Fruit fly (Drosophila melanogaster): ENCODE measurements around the gene Gdh.

Gene Gdh

dm6 chr3R:23981645-23982044 is 38.7 kb upstream of the Gdh start:
- TF ChIP-seq fru (GFP tag; optimal IDR thresholded peaks at IDR 0.05), result no peak
- TF ChIP-seq Dfd (GFP tag; optimal IDR thresholded peaks at IDR 0.05), result peak; percentile 93

dm6 chr3R:23971764-23972163 is 28.9 kb upstream of the Gdh start:
- TF ChIP-seq Rel (GFP tag; optimal IDR thresholded peaks at IDR 0.05) (no peak), Rel (tag; optimal IDR thresholded peaks at IDR 0.05) (no peak), foxo (GFP tag; optimal IDR thresholded peaks at IDR 0.05) (no peak), CrebA (GFP tag; optimal IDR thresholded peaks at IDR 0.05; ENCODE audit: borderline replicate concordance) (no peak), sv (GFP tag; optimal IDR thresholded peaks at IDR 0.05) (no peak), rgr (GFP tag; optimal IDR thresholded peaks at IDR 0.05) (no peak), HLH106 (tag; optimal IDR thresholded peaks at IDR 0.05) (no peak), Hr78 (GFP tag; optimal IDR thresholded peaks at IDR 0.05) (no peak), fru (GFP tag; optimal IDR thresholded peaks at IDR 0.05) (no peak), Dfd (GFP tag; optimal IDR thresholded peaks at IDR 0.05) (no peak), N (GFP tag; optimal IDR thresholded peaks at IDR 0.05) (no peak), jim (GFP tag; optimal IDR thresholded peaks at IDR 0.05) (no peak), Abd-B (GFP tag; optimal IDR thresholded peaks at IDR 0.05) (no peak), tai (GFP tag; optimal IDR thresholded peaks at IDR 0.05) (no peak), GATAd (GFP tag; optimal IDR thresholded peaks at IDR 0.05) (no peak), dsf (GFP tag; optimal IDR thresholded peaks at IDR 0.05; ENCODE audit: borderline replicate concordance) (no peak), dmrt93B (GFP tag; optimal IDR thresholded peaks at IDR 0.05) (no peak), dl (GFP tag; optimal IDR thresholded peaks at IDR 0.05; ENCODE audit: insufficient read depth in 1 of 2, partially characterized antibody in 2 of 2) (no peak), CG32264 (GFP tag; optimal IDR thresholded peaks at IDR 0.05) (no peak), lola (GFP tag; optimal IDR thresholded peaks at IDR 0.05) (no peak)

dm6 chr3R:23971208-23971607 is 28.3 kb upstream of the Gdh start:
- TF ChIP-seq GATAd (GFP tag; optimal IDR thresholded peaks at IDR 0.05), result no peak
- TF ChIP-seq usp (GFP tag; optimal IDR thresholded peaks at IDR 0.05), result no peak
- TF ChIP-seq Jra (GFP tag; optimal IDR thresholded peaks at IDR 0.05), result no peak
- TF ChIP-seq Rel (GFP tag; optimal IDR thresholded peaks at IDR 0.05), result no peak
- no peak for TF ChIP-seq Rel (tag; optimal IDR thresholded peaks at IDR 0.05)
- TF ChIP-seq rgr (GFP tag; optimal IDR thresholded peaks at IDR 0.05), result no peak
- TF ChIP-seq dl (GFP tag; optimal IDR thresholded peaks at IDR 0.05; ENCODE audit: insufficient read depth in 1 of 2, partially characterized antibody in 2 of 2), result no peak
- TF ChIP-seq Hnf4 (GFP tag; optimal IDR thresholded peaks at IDR 0.05), result no peak

dm6 chr3R:23969449-23969848 is 26.5 kb upstream of the Gdh start:
- TF ChIP-seq dl (GFP tag; optimal IDR thresholded peaks at IDR 0.05; ENCODE audit: insufficient read depth in 1 of 2, partially characterized antibody in 2 of 2) (no peak), br (GFP tag; optimal IDR thresholded peaks at IDR 0.05) (no peak), Hr83 (GFP tag; optimal IDR thresholded peaks at IDR 0.05; ENCODE audit: poor library complexity, severe bottlenecking) (no peak), jim (GFP tag; optimal IDR thresholded peaks at IDR 0.05) (no peak), Jra (GFP tag; optimal IDR thresholded peaks at IDR 0.05) (no peak), GATAd (GFP tag; optimal IDR thresholded peaks at IDR 0.05) (no peak), lola (GFP tag; optimal IDR thresholded peaks at IDR 0.05) (no peak), dsf (GFP tag; optimal IDR thresholded peaks at IDR 0.05; ENCODE audit: borderline replicate concordance) (no peak), Dfd (GFP tag; optimal IDR thresholded peaks at IDR 0.05) (no peak), OdsH (GFP tag; optimal IDR thresholded peaks at IDR 0.05) (no peak), usp (GFP tag; optimal IDR thresholded peaks at IDR 0.05) (no peak), woc (GFP tag; optimal IDR thresholded peaks at IDR 0.05) (no peak)

dm6 chr3R:23964913-23965718 is 22.2 kb upstream of the Gdh start:
- TF ChIP-seq dsf (GFP tag; optimal IDR thresholded peaks at IDR 0.05; ENCODE audit: borderline replicate concordance), result no peak
- TF ChIP-seq CG9705 (GFP tag; optimal IDR thresholded peaks at IDR 0.05), result no peak
- TF ChIP-seq jim (GFP tag; optimal IDR thresholded peaks at IDR 0.05), result no peak
- TF ChIP-seq pan (optimal IDR thresholded peaks at IDR 0.05), result no peak
- no peak for TF ChIP-seq brk (GFP tag; optimal IDR thresholded peaks at IDR 0.05)
- no peak for TF ChIP-seq dl (GFP tag; optimal IDR thresholded peaks at IDR 0.05; ENCODE audit: insufficient read depth in 1 of 2, partially characterized antibody in 2 of 2)
- TF ChIP-seq Abd-B (GFP tag; optimal IDR thresholded peaks at IDR 0.05), result no peak
- TF ChIP-seq CG32264 (GFP tag; optimal IDR thresholded peaks at IDR 0.05), result no peak

Measured in whole organism, wandering third instar larva.